Fruit fly (Drosophila melanogaster) whole organism, embryonic: Measurements from ENCODE around the gene Gr22c.

Source experiments
- CG7372 ChIP-seq: fragments of 200-800 bp; sonication (Bioruptor generic); IDR thresholded peaks from 2 replicates; pipeline ENCODE4 v1.3.6; 2022; ENCODE audit warnings: missing biosample characterization, missing genetic modification characterization
- stwl ChIP-seq: fragments of 200-800 bp; sonication (Bioruptor generic); optimal IDR thresholded peaks from 3 replicates; lab custom pipeline; 2018; ENCODE audit warnings: missing biosample characterization, mild to moderate bottlenecking, missing genetic modification characterization, moderate library complexity

- TF ChIP-seq CG7372 (GFP tag; lab: Robert Waterston, UW) (no peak), stwl (tag; lab: Kevin White, UChicago) (no peak)
Measured at dm6 chr2L:1787929-1788328, 3.7 kb downstream of the Gr22c start.
